Worm (Caenorhabditis elegans): ENCODE measurements around the gene R02D5.4.

The R02D5.4 gene

DNA sequence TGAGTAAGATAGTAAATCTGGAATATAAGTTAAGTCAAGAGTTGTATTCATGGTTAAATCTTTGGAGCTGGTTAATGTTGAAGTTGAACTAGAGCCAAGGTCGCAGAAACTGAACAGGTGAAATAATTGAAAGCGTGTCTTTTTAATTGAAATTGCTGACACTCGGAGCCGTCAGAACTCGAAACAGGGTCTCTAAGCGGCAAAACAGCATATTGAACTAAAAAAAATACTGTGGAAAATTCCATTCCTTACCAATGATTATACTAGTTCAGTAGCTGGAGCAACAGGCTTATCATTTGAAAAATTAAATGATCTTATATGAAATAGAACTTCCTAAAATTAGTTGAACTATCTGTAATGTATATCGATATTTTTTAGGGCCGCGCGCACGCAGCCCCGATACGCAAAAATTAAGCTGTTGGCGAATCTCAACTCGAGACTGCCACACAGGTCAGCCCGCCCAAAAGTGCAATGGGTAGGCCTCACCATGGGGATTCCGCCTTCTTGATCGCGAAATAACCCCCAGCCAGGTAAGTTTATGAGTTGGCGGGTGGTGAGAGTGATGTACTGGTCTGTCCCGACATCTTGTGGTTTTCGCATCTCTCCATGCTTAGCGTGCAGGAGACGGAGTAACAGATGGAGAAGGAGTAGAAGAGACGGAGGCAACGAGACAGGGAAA is 16.1 kb downstream of the R02D5.4 start, which contains the start of gene srz-97 (continued):
- TF ChIP-seq gei-17 (GFP tag; optimal IDR thresholded peaks at IDR 0.05) (no peak), mel-28 (tag; optimal IDR thresholded peaks at IDR 0.05; ENCODE audit: borderline replicate concordance) (no peak), D2030.7 (GFP tag; IDR thresholded peaks at IDR 0.05) (peak; percentile 75), K12H6.12 (tag; optimal IDR thresholded peaks at IDR 0.05) (no peak), dox-1 (GFP tag; IDR thresholded peaks at IDR 0.05) (peak; percentile 88), let-526 (GFP tag; IDR thresholded peaks at IDR 0.05) (no peak), hmg-1.2 (GFP tag; IDR thresholded peaks at IDR 0.05) (peak; percentile 93), pha-4 (tag; optimal IDR thresholded peaks at IDR 0.05) (no peak), F52B5.7 (tag; optimal IDR thresholded peaks at IDR 0.05) (no peak), bed-2 (GFP tag; IDR thresholded peaks at IDR 0.05) (peak; percentile 37; the same call in 1 of the 2 replicates), ama-1 (optimal IDR thresholded peaks at IDR 0.05) (no peak), ama-1 (GFP tag; optimal IDR thresholded peaks at IDR 0.05) (no peak), nfyb-1 (GFP tag; IDR thresholded peaks at IDR 0.05) (peak; percentile 65), pbrm-1 (GFP tag; IDR thresholded peaks at IDR 0.05) (peak; percentile 79), lsy-27 (tag; optimal IDR thresholded peaks at IDR 0.05; ENCODE audit: borderline replicate concordance, insufficient read depth) (no peak), zfh-2 (GFP tag; conservative IDR thresholded peaks at IDR 0.05) (no peak; the same call in 1 of the 2 replicates), tbp1 (GFP tag; optimal IDR thresholded peaks at IDR 0.05) (peak; percentile 74), hrde-1 (tag; optimal IDR thresholded peaks at IDR 0.05; ENCODE audit: borderline replicate concordance) (no peak), nhr-80 (tag; optimal IDR thresholded peaks at IDR 0.05) (no peak), egl-44 (GFP tag; IDR thresholded peaks at IDR 0.05) (0 out of 2 replicates have a peak, but pooled peaks have one; percentile 29), repo-1 (tag; optimal IDR thresholded peaks at IDR 0.05) (no peak), sea-2 (GFP tag; IDR thresholded peaks at IDR 0.05) (no peak), T26A5.8 (tag; optimal IDR thresholded peaks at IDR 0.05) (no peak), ztf-3 (GFP tag; optimal IDR thresholded peaks at IDR 0.05) (no peak), chd-7 (tag; optimal IDR thresholded peaks at IDR 0.05) (peak; percentile 34), snpc-1.1 (tag; optimal IDR thresholded peaks at IDR 0.05; ENCODE audit: insufficient read depth) (peak; percentile 93), aptf-3 (GFP tag; IDR thresholded peaks at IDR 0.05) (no peak), die-1 (tag; optimal IDR thresholded peaks at IDR 0.05) (peak; percentile 32), ceh-79 (tag; optimal IDR thresholded peaks at IDR 0.05) (no peak), ccch-3 (GFP tag; optimal IDR thresholded peaks at IDR 0.05) (no peak), bed-1 (GFP tag; IDR thresholded peaks at IDR 0.05) (no peak), xnd-1 (tag; optimal IDR thresholded peaks at IDR 0.05) (peak; percentile 21), let-607 (tag; optimal IDR thresholded peaks at IDR 0.05) (no peak), Y53G8AR.9 (GFP tag; conservative IDR thresholded peaks at IDR 0.05) (0 out of 2 replicates have a peak, but pooled peaks have one; percentile 61), F33H1.4 (GFP tag; IDR thresholded peaks at IDR 0.05) (peak; percentile 35; the same call in 1 of the 2 replicates), F57A8.1 (GFP tag; optimal IDR thresholded peaks at IDR 0.05) (no peak), attf-6 (GFP tag; IDR thresholded peaks at IDR 0.05) (peak; percentile 84), ceh-40 (GFP tag; IDR thresholded peaks at IDR 0.05) (0 out of 2 replicates have a peak, but pooled peaks have one; percentile 15), ceh-91 (GFP tag; IDR thresholded peaks at IDR 0.05) (no peak), nfya-1 (tag; optimal IDR thresholded peaks at IDR 0.05; ENCODE audit: borderline replicate concordance, insufficient read depth) (no peak), somi-1 (GFP tag; optimal IDR thresholded peaks at IDR 0.05) (no peak), nhr-27 (tag; optimal IDR thresholded peaks at IDR 0.05) (no peak), lin-54 (GFP tag; optimal IDR thresholded peaks at IDR 0.05) (peak; percentile 13), efl-1 (GFP tag; optimal IDR thresholded peaks at IDR 0.05) (no peak), F10E7.11 (tag; optimal IDR thresholded peaks at IDR 0.05) (no peak), attf-3 (GFP tag; conservative IDR thresholded peaks at IDR 0.05) (no peak), ekl-4 (GFP tag; IDR thresholded peaks at IDR 0.05) (peak; percentile 37; the same call in 1 of the 2 replicates)

All from whole organism, young adult.